Worm (Caenorhabditis elegans): ENCODE measurements around the gene F59B1.4.

ce11 chrV:3592099-3592498 lies 34.7 kb downstream of the F59B1.4 start, which contains the start of gene T22F3.12:
- TF ChIP-seq fos-1 (tag; optimal IDR thresholded peaks at IDR 0.05) (no peak), nhr-12 (tag; optimal IDR thresholded peaks at IDR 0.05) (no peak), mdl-1 (tag; optimal IDR thresholded peaks at IDR 0.05) (no peak), lin-15B (tag; optimal IDR thresholded peaks at IDR 0.05) (no peak), ceh-28 (tag; optimal IDR thresholded peaks at IDR 0.05) (no peak), unc-39 (tag; optimal IDR thresholded peaks at IDR 0.05) (no peak), ztf-4 (tag; optimal IDR thresholded peaks at IDR 0.05) (no peak)

Measured in whole organism, L3 larva.